Worm (Caenorhabditis elegans) whole organism, late embryonic: ENCODE data around the gene pot-1.
"Not testable (repeated sequence)": the region's sequence is repeated elsewhere in the genome, so short reads cannot be mapped to it uniquely, and the experiment has no call there.

Experiments used
- C38D4.7 ChIP-seq: fragments of 200-800 bp; sonication (Bioruptor generic); optimal IDR thresholded peaks from 2 replicates; lab custom pipeline; 2018; ENCODE audit warnings: mild to moderate bottlenecking, missing genetic modification characterization, moderate library complexity, missing compliant biosample characterization
- F13H6.1 ChIP-seq: sonication (generic microtip); optimal IDR thresholded peaks from 2 replicates; lab custom pipeline; 2016; ENCODE audit warnings: missing genetic modification characterization, missing compliant biosample characterization
- K02D7.2 ChIP-seq: sonication (generic microtip); optimal IDR thresholded peaks from 2 replicates; lab custom pipeline; 2017; ENCODE audit warnings: mild to moderate bottlenecking, missing genetic modification characterization, missing compliant biosample characterization
- ahr-1 ChIP-seq: sonication (generic microtip); optimal IDR thresholded peaks from 2 replicates; lab custom pipeline; 2016; ENCODE audit warnings: missing genetic modification characterization, missing compliant biosample characterization
- ama-1 ChIP-seq: fragments of 150-350 bp; optimal IDR thresholded peaks from 2 replicates; lab custom pipeline; 2014
- ceh-19 ChIP-seq: fragments of 200-800 bp; sonication (Bioruptor generic); optimal IDR thresholded peaks from 2 replicates; lab custom pipeline; 2018; ENCODE audit warnings: mild to moderate bottlenecking, missing genetic modification characterization, missing compliant biosample characterization
- ceh-2 ChIP-seq: sonication (generic microtip); optimal IDR thresholded peaks from 2 replicates; lab custom pipeline; 2016; ENCODE audit warnings: missing genotype, missing genetic modification characterization, missing compliant biosample characterization
- ceh-22 ChIP-seq: sonication (generic microtip); optimal IDR thresholded peaks from 2 replicates; lab custom pipeline; 2017; ENCODE audit warnings: missing biosample characterization, missing genetic modification characterization
- ceh-30 ChIP-seq: fragments of 150-350 bp; optimal IDR thresholded peaks from 2 replicates; lab custom pipeline; 2014; ENCODE audit warnings: missing biosample characterization, missing genetic modification characterization
- ceh-34 ChIP-seq: sonication (generic microtip); optimal IDR thresholded peaks from 2 replicates; lab custom pipeline; 2016; ENCODE audit warnings: mild to moderate bottlenecking, missing genetic modification characterization, missing compliant biosample characterization
- ceh-45 ChIP-seq: fragments of 200-800 bp; sonication (Bioruptor generic); IDR thresholded peaks from 2 replicates; pipeline ENCODE4 v1.3.6; 2022; ENCODE audit warnings: missing genetic modification reagents, missing genetic modification characterization, missing compliant biosample characterization
- ceh-48 ChIP-seq: sonication (generic microtip); optimal IDR thresholded peaks from 2 replicates; lab custom pipeline; 2016; ENCODE audit warnings: missing genetic modification characterization, inconsistent platforms, missing compliant biosample characterization
- ceh-6 ChIP-seq: fragments of 200-800 bp; sonication (Bioruptor generic); optimal IDR thresholded peaks from 2 replicates; lab custom pipeline; 2018; ENCODE audit warnings: mild to moderate bottlenecking, missing genetic modification characterization, missing compliant biosample characterization
- che-1 ChIP-seq: sonication (generic microtip); optimal IDR thresholded peaks from 2 replicates; lab custom pipeline; 2016; ENCODE audit warnings: mild to moderate bottlenecking, missing genetic modification characterization, missing compliant biosample characterization
- dmd-4 ChIP-seq: sonication (generic microtip); optimal IDR thresholded peaks from 2 replicates; lab custom pipeline; 2016; ENCODE audit warnings: borderline replicate concordance, missing genetic modification characterization, missing compliant biosample characterization
- elt-2 ChIP-seq: sonication (generic microtip); optimal IDR thresholded peaks from 2 replicates; lab custom pipeline; 2016; ENCODE audit warnings: missing genetic modification reagents, missing genetic modification characterization, missing compliant biosample characterization
- elt-4 ChIP-seq: sonication (generic microtip); optimal IDR thresholded peaks from 2 replicates; lab custom pipeline; 2016; ENCODE audit warnings: missing genetic modification characterization, missing compliant biosample characterization
- ets-4 ChIP-seq: sonication (generic microtip); optimal IDR thresholded peaks from 2 replicates; lab custom pipeline; 2016; ENCODE audit warnings: missing genetic modification characterization, missing compliant biosample characterization
- eyg-1 ChIP-seq: sonication (generic microtip); optimal IDR thresholded peaks from 2 replicates; lab custom pipeline; 2016; ENCODE audit warnings: missing genotype, missing genetic modification characterization, missing compliant biosample characterization
- hlh-13 ChIP-seq: fragments of 200-800 bp; sonication (Bioruptor generic); optimal IDR thresholded peaks from 2 replicates; lab custom pipeline; 2018; ENCODE audit warnings: mild to moderate bottlenecking, missing genetic modification characterization, missing compliant biosample characterization
- hlh-15 ChIP-seq: sonication (generic microtip); optimal IDR thresholded peaks from 2 replicates; lab custom pipeline; 2016; ENCODE audit warnings: missing genetic modification characterization, missing compliant biosample characterization
- hlh-30 ChIP-seq: sonication (generic microtip); optimal IDR thresholded peaks from 2 replicates; lab custom pipeline; 2017; ENCODE audit warnings: antibody characterized with exemption, missing genetic modification characterization, missing compliant biosample characterization; ENCODE audit not compliant: insufficient read depth
- hlh-6 ChIP-seq: sonication (generic microtip); optimal IDR thresholded peaks from 2 replicates; lab custom pipeline; 2016; ENCODE audit warnings: missing genotype, missing genetic modification characterization, missing compliant biosample characterization
- lim-6 ChIP-seq: sonication (generic microtip); optimal IDR thresholded peaks from 2 replicates; lab custom pipeline; 2016; ENCODE audit warnings: missing genetic modification characterization, missing compliant biosample characterization
- madf-2 ChIP-seq: sonication (generic microtip); optimal IDR thresholded peaks from 2 replicates; lab custom pipeline; 2017; ENCODE audit warnings: missing genetic modification characterization, missing compliant biosample characterization
- nhr-11 ChIP-seq: fragments of 150-350 bp; optimal IDR thresholded peaks from 2 replicates; lab custom pipeline; 2014; ENCODE audit warnings: missing biosample characterization, missing genetic modification characterization
- pat-9 ChIP-seq: fragments of 200-800 bp; sonication (Bioruptor generic); optimal IDR thresholded peaks from 2 replicates; lab custom pipeline; 2018; ENCODE audit warnings: mild to moderate bottlenecking, missing genetic modification characterization, moderate library complexity, missing compliant biosample characterization
- pha-2 ChIP-seq: sonication (generic microtip); optimal IDR thresholded peaks from 2 replicates; lab custom pipeline; 2017; ENCODE audit warnings: mild to moderate bottlenecking, missing genetic modification characterization, missing compliant biosample characterization
- pros-1 ChIP-seq: fragments of 150-350 bp; optimal IDR thresholded peaks from 2 replicates; lab custom pipeline; 2014; ENCODE audit warnings: missing biosample characterization, missing genetic modification reagents, missing genetic modification characterization
- ref-2 ChIP-seq: sonication (generic microtip); optimal IDR thresholded peaks from 2 replicates; lab custom pipeline; 2016; ENCODE audit warnings: missing genetic modification characterization, missing compliant biosample characterization
- rnt-1 ChIP-seq: sonication (generic microtip); optimal IDR thresholded peaks from 2 replicates; lab custom pipeline; 2016; ENCODE audit warnings: missing genetic modification characterization, missing compliant biosample characterization
- sox-2 ChIP-seq: fragments of 200-800 bp; sonication (Bioruptor generic); IDR thresholded peaks from 2 replicates; pipeline ENCODE4 v1.3.6; 2022; ENCODE audit warnings: missing genetic modification reagents, missing genetic modification characterization, missing compliant biosample characterization
- tbx-7 ChIP-seq: sonication (generic microtip); optimal IDR thresholded peaks from 2 replicates; lab custom pipeline; 2016; ENCODE audit warnings: missing genotype, missing genetic modification characterization, missing compliant biosample characterization
- ttx-3 ChIP-seq: sonication (generic microtip); optimal IDR thresholded peaks from 2 replicates; lab custom pipeline; 2016; ENCODE audit warnings: missing genetic modification reagents, missing genetic modification characterization, missing compliant biosample characterization
- unc-55 ChIP-seq: sonication (generic microtip); optimal IDR thresholded peaks from 2 replicates; lab custom pipeline; 2017; ENCODE audit warnings: missing biosample characterization, missing genetic modification reagents, missing genetic modification characterization

pot-1 gene

DNA sequence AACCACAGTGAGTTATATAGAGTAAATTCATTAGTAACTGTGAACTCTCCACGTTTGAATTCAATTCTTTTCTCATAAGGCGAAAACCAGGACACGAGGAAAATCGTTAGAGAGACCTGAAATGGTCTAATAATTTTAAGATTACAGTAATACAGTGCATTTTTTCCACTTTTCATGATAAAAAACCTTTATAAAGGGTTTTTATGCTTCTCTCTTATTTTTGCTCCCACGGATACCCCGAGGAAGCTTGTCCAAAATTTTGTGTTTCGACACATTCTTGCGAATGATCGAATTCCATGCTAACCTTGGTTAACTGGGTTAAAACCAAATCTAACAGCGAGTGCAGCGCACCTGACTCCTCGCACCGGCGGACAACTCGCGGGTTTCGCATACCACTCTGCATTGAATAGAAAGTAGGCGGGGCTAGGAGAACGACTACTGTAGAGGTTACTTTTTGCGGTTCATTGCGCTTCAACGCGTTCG is 6.8 kb upstream of the pot-1 start:
- TF ChIP-seq pros-1: no peak
- TF ChIP-seq ama-1 (lab: Kevin White, UChicago): peak; percentile 58
- no peak for TF ChIP-seq unc-55
- TF ChIP-seq elt-2 (tag; lab: Kevin White, UChicago): no peak
- peak; percentile 13 for TF ChIP-seq ref-2 (tag; lab: Kevin White, UChicago)
- TF ChIP-seq hlh-30 (tag; lab: Kevin White, UChicago): peak; percentile 59
- no peak for TF ChIP-seq ceh-48 (tag; lab: Kevin White, UChicago)

DNA sequence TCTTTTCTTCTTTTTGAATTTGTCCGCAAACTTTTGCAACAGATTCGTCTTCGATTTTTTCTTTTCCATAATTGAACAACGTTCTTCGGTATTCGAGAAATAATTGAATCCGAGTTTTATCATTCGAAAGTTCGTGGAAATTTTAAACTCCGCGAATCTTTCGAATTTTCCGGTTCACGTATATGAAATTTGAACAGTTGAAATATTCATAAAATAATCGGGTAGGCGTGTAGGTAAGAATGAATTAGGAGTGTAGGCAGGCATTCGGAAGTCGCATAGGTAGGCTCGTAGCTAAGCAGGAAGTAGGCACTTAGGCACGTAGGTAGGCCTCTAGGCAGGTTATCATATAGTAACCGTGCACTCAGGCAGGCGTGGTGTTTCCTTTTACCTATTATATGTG is 4.7 kb upstream of the pot-1 start, which contains the start of gene B0280.11:
B0280.11 (minus strand) TSS at position 101 of the 400 bp plus-strand sequence.
- TF ChIP-seq ceh-6 (GFP tag; lab: Kevin White, UChicago) (no peak), che-1 (tag; lab: Kevin White, UChicago) (no peak), hlh-13 (GFP tag; lab: Kevin White, UChicago) (no peak), ttx-3 (no peak), F13H6.1 (tag; lab: Kevin White, UChicago) (no peak), dmd-4 (no peak), pha-2 (tag; lab: Kevin White, UChicago) (no peak), ceh-45 (GFP tag; lab: Robert Waterston, UW) (no peak), hlh-30 (tag; lab: Kevin White, UChicago) (no peak), ceh-34 (tag; lab: Kevin White, UChicago) (no peak), tbx-7 (no peak), ceh-22 (tag; lab: Kevin White, UChicago) (no peak), ref-2 (tag; lab: Kevin White, UChicago) (no peak), sox-2 (GFP tag; lab: Robert Waterston, UW) (no peak)
- TF ChIP-seq, all 69 proteins: peak for 0

DNA sequence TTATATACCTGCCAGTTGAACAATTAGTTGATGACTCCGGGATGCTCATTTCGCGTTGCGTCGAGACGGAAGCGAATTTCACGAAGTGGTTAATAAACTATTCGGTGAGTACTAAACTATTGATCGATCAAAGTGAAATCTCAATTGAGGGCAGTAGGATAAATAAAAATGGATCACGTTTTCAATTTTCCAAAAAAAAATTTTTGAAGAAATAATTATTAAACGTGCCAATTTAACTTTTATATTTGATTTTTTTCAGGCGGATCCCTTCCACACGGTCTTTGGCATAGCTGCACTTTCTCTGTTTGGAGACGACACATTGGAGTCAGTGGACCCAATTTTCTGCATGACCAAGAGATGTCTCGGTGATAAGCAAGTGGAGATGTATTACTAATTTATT is 2.5 kb upstream of the pot-1 start, which contains the start of gene B0280.17:
B0280.17 (minus strand) TSS at position 101 of the 400 bp plus-strand sequence.
- TF ChIP-seq ceh-19 (GFP tag; lab: Kevin White, UChicago) (no peak), elt-4 (no peak), eyg-1 (tag; lab: Kevin White, UChicago) (no peak), K02D7.2 (tag; lab: Kevin White, UChicago) (no peak), ceh-30 (tag; lab: Kevin White, UChicago) (no peak), ahr-1 (tag; lab: Kevin White, UChicago) (no peak), rnt-1 (tag; lab: Kevin White, UChicago) (no peak), madf-2 (no peak), ceh-2 (tag; lab: Kevin White, UChicago) (no peak), ets-4 (tag; lab: Kevin White, UChicago) (no peak), pat-9 (no peak), hlh-6 (tag; lab: Kevin White, UChicago) (no peak), ceh-34 (tag; lab: Kevin White, UChicago) (no peak), ama-1 (lab: Kevin White, UChicago) (no peak), unc-55 (no peak), dmd-4 (no peak), lim-6 (tag; lab: Kevin White, UChicago) (no peak), nhr-11 (tag; lab: Kevin White, UChicago) (no peak)

DNA sequence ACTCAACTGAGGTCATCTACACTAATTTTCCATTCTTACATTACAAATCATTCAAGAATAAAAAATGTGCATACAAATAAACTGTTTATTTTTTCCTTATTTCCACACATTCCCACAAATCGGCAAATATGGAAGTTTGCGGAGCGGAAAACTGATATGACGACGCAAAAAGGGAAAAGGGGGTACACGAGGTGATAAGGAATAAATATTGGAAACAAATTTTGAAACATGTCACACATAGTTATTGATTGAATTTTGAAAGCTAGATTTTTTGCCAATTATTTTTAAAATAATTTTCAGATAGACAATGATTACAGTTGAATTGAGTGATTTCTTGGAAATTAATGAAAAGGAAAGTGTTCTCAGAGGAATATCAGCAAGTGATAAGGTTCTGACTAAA is 4.9 kb downstream of the pot-1 start, which contains the start of gene viro-2:
viro-2 (plus strand) TSS at position 301 of the 400 bp plus-strand sequence.
- TF ChIP-seq pat-9; hlh-15 (tag; lab: Kevin White, UChicago); rnt-1 (tag; lab: Kevin White, UChicago): not testable (repeated sequence)

DNA sequence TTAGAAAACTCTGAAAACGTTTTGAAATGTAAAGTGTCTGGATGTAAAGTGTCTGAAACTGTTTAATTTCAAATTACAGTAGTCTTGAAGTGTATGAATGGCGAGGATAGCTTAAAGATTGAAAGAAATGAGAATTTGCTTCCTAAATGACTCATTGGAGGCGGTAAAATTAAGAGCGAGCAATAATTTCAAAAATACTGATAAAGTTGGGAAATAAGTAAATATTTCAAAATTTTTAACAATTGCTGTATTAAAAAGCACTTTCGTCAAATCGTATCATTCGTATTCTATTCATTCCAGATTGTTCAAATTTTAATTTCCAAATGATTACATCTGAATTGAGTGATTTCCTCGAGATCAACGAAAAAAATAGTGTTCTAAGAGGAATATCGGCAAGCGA is 9.1 kb downstream of the pot-1 start, which contains the start of gene B0280.2:
B0280.2 (plus strand) TSS at position 301 of the 400 bp plus-strand sequence.
- TF ChIP-seq C38D4.7 (GFP tag; lab: Kevin White, UChicago): no peak
